Fruit fly (Drosophila melanogaster): ENCODE measurements around the gene Dh44.

The Dh44 gene

DNA sequence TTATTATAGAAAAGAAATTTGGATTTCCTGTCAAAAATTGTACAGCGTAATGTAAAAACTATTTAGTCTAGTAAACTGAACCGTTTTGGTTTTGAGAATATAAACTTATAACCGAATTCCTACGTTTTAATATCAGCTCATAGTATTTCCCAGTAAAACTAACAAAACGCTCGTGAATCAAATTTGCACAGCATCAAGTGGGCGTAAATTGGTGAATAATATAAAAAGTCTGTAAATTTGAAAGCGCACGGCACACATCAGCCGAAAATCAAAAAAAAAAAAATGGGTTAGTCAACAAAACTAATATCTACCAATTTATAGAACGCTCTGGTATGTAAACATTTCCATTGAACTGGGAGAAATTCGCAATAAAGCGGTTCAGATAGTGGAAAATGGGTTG, at the start of gene Dh44:
Gene Dh44 (plus strand): TSS at position 301 of the 400 bp plus-strand sequence.
- TF ChIP-seq pan (optimal IDR thresholded peaks at IDR 0.05) (no peak), usp (GFP tag; optimal IDR thresholded peaks at IDR 0.05) (no peak), Dll (optimal IDR thresholded peaks at IDR 0.05) (no peak), psq (optimal IDR thresholded peaks at IDR 0.05) (no peak), CG8478 (optimal IDR thresholded peaks at IDR 0.05) (no peak), EcR (GFP tag; optimal IDR thresholded peaks at IDR 0.05) (no peak)

dm6 chr3R:9590952-9591532, 46.9 kb upstream of the Dh44 start, which contains the start of the genes bocks and CG8312:
Gene bocks (minus strand): TSS chr3R:9591002.
Gene CG8312 (plus strand): TSS chr3R:9591309.
- TF ChIP-seq CG8478 (optimal IDR thresholded peaks at IDR 0.05) (no peak), usp (GFP tag; optimal IDR thresholded peaks at IDR 0.05) (no peak), pan (optimal IDR thresholded peaks at IDR 0.05) (no peak), psq (optimal IDR thresholded peaks at IDR 0.05) (no peak), Dll (optimal IDR thresholded peaks at IDR 0.05) (no peak), EcR (GFP tag; optimal IDR thresholded peaks at IDR 0.05) (no peak)

DNA sequence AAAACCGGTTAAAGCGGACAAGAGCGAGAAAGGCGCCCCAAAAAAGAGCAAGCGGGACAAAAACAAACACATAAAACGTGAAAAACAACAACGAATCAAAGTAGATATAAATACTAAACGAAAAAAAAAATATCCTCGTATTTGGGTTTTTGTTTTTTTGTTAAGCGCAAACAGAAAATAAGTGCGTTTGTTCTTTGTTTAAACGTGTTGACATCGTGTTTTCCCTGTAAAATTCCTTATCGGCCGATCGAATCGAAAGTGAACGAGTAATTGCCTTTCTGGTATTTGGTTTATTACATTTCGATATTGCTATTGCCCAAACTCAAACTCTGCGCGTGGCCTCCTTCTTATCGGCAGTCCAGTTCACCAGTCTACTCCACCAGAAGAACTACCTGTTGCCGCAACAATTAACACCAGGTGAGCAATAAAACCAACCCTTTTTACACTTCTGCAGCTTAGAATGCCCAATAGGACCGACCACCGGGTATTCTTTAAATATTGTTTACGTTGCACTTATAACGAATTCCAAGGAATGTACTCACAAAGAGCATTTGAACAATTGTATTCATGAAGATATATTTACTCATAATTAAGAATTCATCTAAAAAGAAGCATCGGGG, 46.1 kb upstream of the Dh44 start:
- TF ChIP-seq CG8478 (optimal IDR thresholded peaks at IDR 0.05) (no peak), EcR (GFP tag; optimal IDR thresholded peaks at IDR 0.05) (no peak)

DNA sequence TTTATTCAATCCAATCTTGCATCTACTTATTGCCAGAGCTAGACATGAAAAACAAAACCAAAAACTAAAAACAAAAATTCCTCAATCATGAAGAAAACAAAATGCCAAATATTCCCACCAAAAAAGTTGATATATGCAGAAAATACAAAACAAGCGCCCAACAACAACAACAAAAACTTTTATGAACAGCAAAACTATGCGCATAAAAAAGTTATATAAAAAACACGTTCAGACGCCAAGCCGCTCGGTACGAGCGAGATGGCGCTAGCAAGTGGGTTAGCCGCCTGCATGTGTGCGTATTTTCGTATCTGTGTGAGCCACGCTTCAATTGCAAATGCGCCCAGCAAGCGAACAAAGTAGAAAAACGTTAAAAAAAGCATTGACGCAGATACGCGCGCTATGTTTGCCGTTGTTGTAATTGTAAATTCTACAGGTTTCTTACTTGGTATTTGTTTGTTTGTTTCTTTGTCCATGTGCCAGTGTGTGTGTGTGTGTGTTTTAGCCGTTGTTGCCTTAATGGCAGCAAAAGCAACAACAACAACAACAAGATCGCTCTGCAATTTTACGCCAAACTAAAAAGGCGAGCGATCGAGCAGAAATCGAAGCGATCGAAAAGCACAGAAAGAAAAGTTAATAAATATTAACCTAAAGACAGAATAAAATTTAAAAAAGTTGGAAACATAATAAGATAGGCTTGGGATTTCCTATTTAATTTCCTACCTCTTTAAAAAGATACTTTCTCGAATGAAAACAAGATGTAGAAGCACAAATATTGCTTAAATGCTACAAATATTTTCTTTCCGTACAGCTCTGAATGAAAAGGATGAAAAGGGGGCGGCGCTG, 44.4 kb upstream of the Dh44 start:
- TF ChIP-seq CG8478 (optimal IDR thresholded peaks at IDR 0.05) = no peak
- TF ChIP-seq EcR (GFP tag; optimal IDR thresholded peaks at IDR 0.05) = no peak
- TF ChIP-seq psq (optimal IDR thresholded peaks at IDR 0.05) = no peak
- no peak for TF ChIP-seq pan (optimal IDR thresholded peaks at IDR 0.05)
- TF ChIP-seq usp (GFP tag; optimal IDR thresholded peaks at IDR 0.05) = no peak
- no peak for TF ChIP-seq Dll (optimal IDR thresholded peaks at IDR 0.05)

DNA sequence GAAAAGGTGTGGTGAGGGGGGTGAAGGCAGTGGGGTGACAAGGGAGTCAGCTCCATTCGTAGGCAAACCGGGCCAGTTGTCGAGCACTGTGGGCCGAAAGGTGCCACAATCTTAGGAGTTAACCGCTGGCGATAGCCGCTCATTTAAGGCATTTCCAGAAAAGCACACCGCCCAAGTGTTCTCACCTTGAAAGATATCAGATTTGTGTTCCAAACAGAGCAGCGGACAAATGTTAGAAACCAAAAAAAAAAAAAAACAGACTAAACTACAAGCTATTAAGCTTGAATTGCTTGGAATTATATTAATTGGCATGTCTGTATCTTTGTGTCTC, 43.8 kb upstream of the Dh44 start:
- TF ChIP-seq EcR (GFP tag; optimal IDR thresholded peaks at IDR 0.05) = no peak
- no peak for TF ChIP-seq pan (optimal IDR thresholded peaks at IDR 0.05)
- TF ChIP-seq Dll (optimal IDR thresholded peaks at IDR 0.05) = no peak
- TF ChIP-seq psq (optimal IDR thresholded peaks at IDR 0.05) = no peak
- no peak for TF ChIP-seq CG8478 (optimal IDR thresholded peaks at IDR 0.05)
- no peak for TF ChIP-seq usp (GFP tag; optimal IDR thresholded peaks at IDR 0.05)

DNA sequence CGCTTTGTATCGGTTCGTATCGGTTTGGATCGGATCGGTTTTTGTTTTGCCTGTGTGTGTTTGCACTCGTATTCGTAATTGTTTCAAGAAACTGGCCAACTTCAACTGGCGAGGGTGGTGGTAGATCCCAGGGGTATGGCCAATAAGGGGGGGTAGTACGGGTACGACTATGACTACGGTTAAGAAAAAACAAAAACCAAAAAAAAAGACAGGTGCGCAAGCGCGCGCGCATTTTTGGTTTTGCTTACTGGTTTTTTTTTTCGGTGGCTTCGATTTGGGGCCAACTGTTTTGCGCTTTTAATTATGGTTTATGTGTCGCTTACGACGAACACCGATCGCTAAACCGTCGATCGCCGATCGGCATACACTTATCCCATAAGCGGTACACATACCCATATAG, 43.1 kb upstream of the Dh44 start:
- TF ChIP-seq EcR (GFP tag; optimal IDR thresholded peaks at IDR 0.05) = no peak

dm6 chr3R:9595681-9596357, 42.2 kb upstream of the Dh44 start:
- no peak for TF ChIP-seq psq (optimal IDR thresholded peaks at IDR 0.05)
- no peak for TF ChIP-seq EcR (GFP tag; optimal IDR thresholded peaks at IDR 0.05)

- TF ChIP-seq psq (optimal IDR thresholded peaks at IDR 0.05) (no peak), pan (optimal IDR thresholded peaks at IDR 0.05) (no peak), EcR (GFP tag; optimal IDR thresholded peaks at IDR 0.05) (no peak), usp (GFP tag; optimal IDR thresholded peaks at IDR 0.05) (no peak), Dll (optimal IDR thresholded peaks at IDR 0.05) (no peak)
Measured at dm6 chr3R:9596615-9597014, 41.4 kb upstream of the Dh44 start.

DNA sequence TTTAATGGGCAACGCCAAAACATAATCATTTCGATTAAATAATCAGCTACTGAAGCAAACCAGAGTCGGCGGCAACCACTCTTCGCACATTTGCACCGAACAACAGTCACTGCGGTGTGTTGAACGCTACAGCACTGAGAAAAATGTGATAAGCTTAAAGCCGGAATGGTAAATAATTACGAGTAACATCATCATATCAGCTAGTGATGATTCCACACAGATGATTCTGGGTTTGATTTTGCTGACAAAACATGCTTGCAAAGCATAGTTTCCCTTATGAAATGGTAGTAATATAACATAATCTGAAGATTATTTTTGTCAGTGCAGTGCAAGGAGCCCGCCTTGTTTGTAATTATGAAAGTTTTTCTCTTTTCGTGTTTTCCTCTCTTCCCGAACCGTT, 39.9 kb upstream of the Dh44 start:
- TF ChIP-seq EcR (GFP tag; optimal IDR thresholded peaks at IDR 0.05) (no peak), CG8478 (optimal IDR thresholded peaks at IDR 0.05) (no peak), psq (optimal IDR thresholded peaks at IDR 0.05) (no peak), pan (optimal IDR thresholded peaks at IDR 0.05) (no peak), usp (GFP tag; optimal IDR thresholded peaks at IDR 0.05) (no peak), Dll (optimal IDR thresholded peaks at IDR 0.05) (no peak)

- TF ChIP-seq psq (optimal IDR thresholded peaks at IDR 0.05) = no peak
- no peak for TF ChIP-seq Dll (optimal IDR thresholded peaks at IDR 0.05)
Measured at dm6 chr3R:9600558-9600959, 37.4 kb upstream of the Dh44 start.

dm6 chr3R:9601949-9602348, 36.0 kb upstream of the Dh44 start:
- TF ChIP-seq EcR (GFP tag; optimal IDR thresholded peaks at IDR 0.05) = no peak
- no peak for TF ChIP-seq CG8478 (optimal IDR thresholded peaks at IDR 0.05)
- TF ChIP-seq pan (optimal IDR thresholded peaks at IDR 0.05) = no peak
- TF ChIP-seq psq (optimal IDR thresholded peaks at IDR 0.05) = no peak
- TF ChIP-seq usp (GFP tag; optimal IDR thresholded peaks at IDR 0.05) = no peak
- TF ChIP-seq Dll (optimal IDR thresholded peaks at IDR 0.05) = no peak

Measured in whole organism.